Worm (Caenorhabditis elegans) whole organism, young adult: ENCODE data around the gene vps-29.

ENCODE experiments used
- B0336.3 ChIP-seq: fragments of 200-800 bp; sonication (Bioruptor generic); IDR thresholded peaks from 2 replicates; pipeline ENCODE4 v1.3.6; 2022; ENCODE audit warnings: missing genetic modification characterization, missing compliant biosample characterization
- C17E4.6 ChIP-seq: fragments of 200-800 bp; sonication (Bioruptor generic); IDR thresholded peaks from 2 replicates; pipeline ENCODE4 v1.3.6; 2022; ENCODE audit warnings: missing genetic modification reagents, missing genetic modification characterization, missing compliant biosample characterization
- F10E7.11 ChIP-seq: sonication (generic microtip); optimal IDR thresholded peaks from 2 replicates; lab custom pipeline; 2017; ENCODE audit warnings: mild to moderate bottlenecking, missing genetic modification characterization, moderate library complexity, missing compliant biosample characterization
- F22D6.2 ChIP-seq: sonication (generic microtip); optimal IDR thresholded peaks from 2 replicates; lab custom pipeline; 2016; ENCODE audit warnings: mild to moderate bottlenecking, missing genetic modification characterization, missing compliant biosample characterization
- F23B12.7 ChIP-seq: sonication (generic microtip); optimal IDR thresholded peaks from 2 replicates; lab custom pipeline; 2017; ENCODE audit warnings: missing genetic modification characterization, mild to moderate bottlenecking, missing compliant biosample characterization, antibody characterized with exemption, moderate library complexity; ENCODE audit not compliant: insufficient read depth
- F39B2.1 ChIP-seq: fragments of 200-800 bp; sonication (Bioruptor generic); IDR thresholded peaks from 2 replicates; pipeline ENCODE4 v1.3.6; 2022; ENCODE audit warnings: missing genetic modification reagents, missing genetic modification characterization, missing compliant biosample characterization
- K11D2.4 ChIP-seq: fragments of 200-800 bp; sonication (Bioruptor generic); IDR thresholded peaks from 2 replicates; pipeline ENCODE4 v1.3.6; 2022; ENCODE audit warnings: missing genetic modification reagents, missing genetic modification characterization, missing compliant biosample characterization
- K12H6.12 ChIP-seq: fragments of 200-800 bp; sonication (Bioruptor generic); optimal IDR thresholded peaks from 2 replicates; lab custom pipeline; 2018; ENCODE audit warnings: mild to moderate bottlenecking, missing genetic modification characterization, missing compliant biosample characterization
- T26A5.8 ChIP-seq: sonication (generic microtip); optimal IDR thresholded peaks from 2 replicates; lab custom pipeline; 2016; ENCODE audit warnings: missing genetic modification characterization, missing compliant biosample characterization
- Y53F4B.3 ChIP-seq: fragments of 200-800 bp; sonication (Bioruptor generic); IDR thresholded peaks from 2 replicates; pipeline ENCODE4 v1.3.6; 2022; ENCODE audit warnings: missing genetic modification reagents, missing genetic modification characterization, missing compliant biosample characterization
- Y53G8AR.9 ChIP-seq: fragments of 200-800 bp; sonication (Bioruptor generic); conservative IDR thresholded peaks from 2 replicates; pipeline ENCODE4 v1.3.6; 2022; ENCODE audit warnings: missing genetic modification reagents, missing genetic modification characterization, missing compliant biosample characterization
- Y79H2A.3 ChIP-seq: fragments of 200-800 bp; sonication (Bioruptor generic); conservative IDR thresholded peaks from 2 replicates; pipeline ENCODE4 v1.3.6; 2022; ENCODE audit warnings: missing genetic modification reagents, missing genetic modification characterization, missing compliant biosample characterization
- aptf-2 ChIP-seq: fragments of 200-800 bp; sonication (Bioruptor generic); conservative IDR thresholded peaks from 2 replicates; pipeline ENCODE4 v1.3.6; 2022; ENCODE audit warnings: missing genetic modification reagents, missing genetic modification characterization, missing compliant biosample characterization
- atf-7 ChIP-seq: sonication (generic microtip); optimal IDR thresholded peaks from 2 replicates; lab custom pipeline; 2017; ENCODE audit warnings: mild to moderate bottlenecking, missing genetic modification characterization, missing compliant biosample characterization
- athp-1 ChIP-seq: sonication (generic microtip); optimal IDR thresholded peaks from 2 replicates; lab custom pipeline; 2017; ENCODE audit warnings: mild to moderate bottlenecking, missing genetic modification characterization, missing compliant biosample characterization
- attf-3 ChIP-seq: fragments of 200-800 bp; sonication (Bioruptor generic); conservative IDR thresholded peaks from 2 replicates; pipeline ENCODE4 v1.3.6; 2022; ENCODE audit warnings: missing genetic modification reagents, missing genetic modification characterization, missing compliant biosample characterization
- attf-5 ChIP-seq: fragments of 200-800 bp; sonication (Bioruptor generic); optimal IDR thresholded peaks from 2 replicates; lab custom pipeline; 2018; ENCODE audit warnings: mild to moderate bottlenecking, missing genetic modification characterization, missing compliant biosample characterization
- ccch-3 ChIP-seq: fragments of 200-800 bp; sonication (Bioruptor generic); optimal IDR thresholded peaks from 2 replicates; lab custom pipeline; 2018; ENCODE audit warnings: mild to moderate bottlenecking, missing genetic modification characterization, missing compliant biosample characterization
- ceh-100 ChIP-seq: fragments of 200-800 bp; sonication (Bioruptor generic); IDR thresholded peaks from 2 replicates; pipeline ENCODE4 v1.3.6; 2022; ENCODE audit warnings: missing genetic modification reagents, missing genetic modification characterization, missing compliant biosample characterization
- dox-1 ChIP-seq: fragments of 200-800 bp; sonication (Bioruptor generic); IDR thresholded peaks from 2 replicates; pipeline ENCODE4 v1.3.6; 2022; ENCODE audit warnings: missing genetic modification reagents, missing genetic modification characterization, missing compliant biosample characterization
- efl-1 ChIP-seq: fragments of 150-350 bp; optimal IDR thresholded peaks from 2 replicates; lab custom pipeline; 2014; ENCODE audit warnings: missing biosample characterization, missing genetic modification reagents, missing genetic modification characterization
- egl-44 ChIP-seq: fragments of 200-800 bp; sonication (Bioruptor generic); IDR thresholded peaks from 2 replicates; pipeline ENCODE4 v1.3.6; 2022; ENCODE audit warnings: missing genetic modification reagents, missing genetic modification characterization, missing compliant biosample characterization
- egrh-3 ChIP-seq: fragments of 200-800 bp; sonication (Bioruptor generic); IDR thresholded peaks from 2 replicates; pipeline ENCODE4 v1.3.6; 2022; ENCODE audit warnings: missing genetic modification reagents, missing genetic modification characterization, missing compliant biosample characterization
- ets-4 ChIP-seq: fragments of 200-800 bp; sonication (Bioruptor generic); optimal IDR thresholded peaks from 2 replicates; lab custom pipeline; 2018; ENCODE audit warnings: mild to moderate bottlenecking, missing genetic modification characterization, missing compliant biosample characterization
- fkh-3 ChIP-seq: sonication (generic microtip); optimal IDR thresholded peaks from 2 replicates; lab custom pipeline; 2016; ENCODE audit warnings: mild to moderate bottlenecking, missing genetic modification characterization, missing compliant biosample characterization
- him-1 ChIP-seq: sonication (generic microtip); optimal IDR thresholded peaks from 2 replicates; lab custom pipeline; 2016; ENCODE audit warnings: missing genotype, missing genetic modification reagents, missing genetic modification characterization, missing compliant biosample characterization
- hlh-26 ChIP-seq: fragments of 200-800 bp; sonication (Bioruptor generic); conservative IDR thresholded peaks from 2 replicates; pipeline ENCODE4 v1.3.6; 2022; ENCODE audit warnings: missing genetic modification reagents, missing genetic modification characterization, missing compliant biosample characterization
- hmg-1.2 ChIP-seq: fragments of 200-800 bp; sonication (Bioruptor generic); IDR thresholded peaks from 2 replicates; pipeline ENCODE4 v1.3.6; 2022; ENCODE audit warnings: missing genetic modification reagents, missing genetic modification characterization, missing compliant biosample characterization
- let-607 ChIP-seq, 2 experiments: fragments of 200-800 bp in 1 of 2; sonication (Bioruptor generic) in 1 of 2; sonication (generic microtip) in 1 of 2; optimal IDR thresholded peaks; 2 replicates each; lab custom pipeline; 2016 to 2018; ENCODE audit warnings: mild to moderate bottlenecking in 2 of 2, missing compliant biosample characterization in 2 of 2, missing genetic modification characterization in 2 of 2, moderate library complexity in 2 of 2, missing genotype in 1 of 2
- lin-26 ChIP-seq: fragments of 200-800 bp; sonication (Bioruptor generic); IDR thresholded peaks from 2 replicates; pipeline ENCODE4 v1.3.6; 2022; ENCODE audit warnings: missing genetic modification reagents, missing genetic modification characterization, missing compliant biosample characterization
- lin-54 ChIP-seq: fragments of 200-800 bp; sonication (Bioruptor generic); optimal IDR thresholded peaks from 2 replicates; lab custom pipeline; 2018; ENCODE audit warnings: mild to moderate bottlenecking, missing genetic modification characterization, missing compliant biosample characterization
- lir-1 ChIP-seq: fragments of 200-800 bp; sonication (Bioruptor generic); conservative IDR thresholded peaks from 2 replicates; pipeline ENCODE4 v1.3.6; 2022; ENCODE audit warnings: missing genetic modification reagents, missing genetic modification characterization, missing compliant biosample characterization
- lsl-1 ChIP-seq: fragments of 200-800 bp; sonication (Bioruptor generic); optimal IDR thresholded peaks from 2 replicates; lab custom pipeline; 2018; ENCODE audit warnings: mild to moderate bottlenecking, missing genetic modification characterization, moderate library complexity, missing compliant biosample characterization
- mcd-1 ChIP-seq: fragments of 200-800 bp; sonication (Bioruptor generic); IDR thresholded peaks from 2 replicates; pipeline ENCODE4 v1.3.6; 2022; ENCODE audit warnings: missing genetic modification reagents, missing genetic modification characterization, missing compliant biosample characterization
- mxl-1 ChIP-seq: sonication (generic microtip); optimal IDR thresholded peaks from 2 replicates; lab custom pipeline; 2016; ENCODE audit warnings: missing genetic modification characterization, missing compliant biosample characterization
- nhr-179 ChIP-seq: sonication (generic microtip); optimal IDR thresholded peaks from 2 replicates; lab custom pipeline; 2016; ENCODE audit warnings: mild to moderate bottlenecking, missing genetic modification characterization, missing compliant biosample characterization
- nhr-80 ChIP-seq: sonication (generic microtip); optimal IDR thresholded peaks from 2 replicates; lab custom pipeline; 2016; ENCODE audit warnings: missing genetic modification characterization, missing compliant biosample characterization
- nhr-90 ChIP-seq: sonication (generic microtip); optimal IDR thresholded peaks from 2 replicates; lab custom pipeline; 2016; ENCODE audit warnings: missing genotype, mild to moderate bottlenecking, missing genetic modification characterization, missing compliant biosample characterization
- pha-4 ChIP-seq: fragments of 150-350 bp; sonication (generic microtip); optimal IDR thresholded peaks from 2 replicates; lab custom pipeline; 2014; ENCODE audit warnings: missing biosample characterization, missing genetic modification reagents, missing genetic modification characterization
- repo-1 ChIP-seq: sonication (generic microtip); optimal IDR thresholded peaks from 2 replicates; lab custom pipeline; 2017; ENCODE audit warnings: mild to moderate bottlenecking, missing genetic modification characterization, missing compliant biosample characterization
- somi-1 ChIP-seq: fragments of 200-800 bp; sonication (Bioruptor generic); optimal IDR thresholded peaks from 2 replicates; lab custom pipeline; 2018; ENCODE audit warnings: mild to moderate bottlenecking, missing genetic modification characterization, missing compliant biosample characterization
- tlf-1 ChIP-seq: fragments of 200-800 bp; sonication (Bioruptor generic); optimal IDR thresholded peaks from 2 replicates; lab custom pipeline; 2018; ENCODE audit warnings: mild to moderate bottlenecking, missing genetic modification characterization, missing compliant biosample characterization
- zim-3 ChIP-seq: sonication (generic microtip); optimal IDR thresholded peaks from 2 replicates; lab custom pipeline; 2017; ENCODE audit warnings: mild to moderate bottlenecking, missing genetic modification characterization, moderate library complexity, missing compliant biosample characterization
- ztf-18 ChIP-seq: sonication (generic microtip); optimal IDR thresholded peaks from 2 replicates; lab custom pipeline; 2016; ENCODE audit warnings: missing genotype, mild to moderate bottlenecking, missing genetic modification characterization, missing compliant biosample characterization
- ztf-28 ChIP-seq: fragments of 200-800 bp; sonication (Bioruptor generic); IDR thresholded peaks from 2 replicates; pipeline ENCODE4 v1.3.6; 2022; ENCODE audit warnings: missing genetic modification reagents, missing genetic modification characterization, missing compliant biosample characterization
- ztf-3 ChIP-seq: fragments of 200-800 bp; sonication (Bioruptor generic); optimal IDR thresholded peaks from 2 replicates; lab custom pipeline; 2018; ENCODE audit warnings: mild to moderate bottlenecking, missing genetic modification characterization, missing compliant biosample characterization

vps-29 gene

ce11 chrIII:10132495-10133450 is 19.9 kb upstream of the vps-29 start:
- no peak for TF ChIP-seq pha-4 (tag; lab: Kevin White, UChicago)
- TF ChIP-seq F10E7.11 (tag; lab: Kevin White, UChicago), result no peak
- no peak for TF ChIP-seq lin-26
- no peak for TF ChIP-seq K11D2.4
- no peak for TF ChIP-seq lsl-1
- no peak for TF ChIP-seq mcd-1 (GFP tag; lab: Robert Waterston, UW)
- TF ChIP-seq hmg-1.2 (GFP tag; lab: Robert Waterston, UW), result peak; percentile 47; the same call in 1 of the 2 replicates
- no peak for TF ChIP-seq T26A5.8 (tag; lab: Kevin White, UChicago)
- no peak for TF ChIP-seq efl-1
- no peak for TF ChIP-seq mxl-1 (tag; lab: Kevin White, UChicago)
- TF ChIP-seq atf-7 (tag; lab: Kevin White, UChicago), result no peak
- TF ChIP-seq ztf-28, result no peak
- TF ChIP-seq ztf-3 (GFP tag; lab: Kevin White, UChicago), result no peak
- no peak for TF ChIP-seq ztf-18 (tag; lab: Kevin White, UChicago)
- TF ChIP-seq athp-1, result no peak
- TF ChIP-seq attf-5 (GFP tag; lab: Kevin White, UChicago), result peak; percentile 5
- no peak for TF ChIP-seq lir-1
- no peak for TF ChIP-seq lin-54
- no peak for TF ChIP-seq C17E4.6 (GFP tag; lab: Robert Waterston, UW)
- TF ChIP-seq dox-1, result peak; percentile 27; the same call in 1 of the 2 replicates
- peak; percentile 6 for TF ChIP-seq nhr-80 (tag; lab: Kevin White, UChicago)
- TF ChIP-seq somi-1 (GFP tag; lab: Kevin White, UChicago), result peak; percentile 20
- TF ChIP-seq Y79H2A.3 (GFP tag; lab: Robert Waterston, UW), result no peak
- no peak for TF ChIP-seq tlf-1 (GFP tag; lab: Kevin White, UChicago)
- TF ChIP-seq repo-1, result no peak
- TF ChIP-seq egl-44 (GFP tag; lab: Robert Waterston, UW), result 0 out of 2 replicates have a peak, but pooled peaks have one; percentile 27
- no peak for TF ChIP-seq fkh-3 (tag; lab: Kevin White, UChicago)
- peak; percentile 68 for TF ChIP-seq him-1
- TF ChIP-seq Y53F4B.3 (GFP tag; lab: Robert Waterston, UW), result no peak
- no peak for TF ChIP-seq let-607 (tag; optimal IDR thresholded peaks at IDR 0.05; lab: Kevin White, UChicago)
- no peak for TF ChIP-seq hlh-26
- TF ChIP-seq nhr-179 (tag; lab: Kevin White, UChicago), result no peak
- no peak for TF ChIP-seq F23B12.7 (tag; lab: Kevin White, UChicago)
- no peak for TF ChIP-seq K12H6.12 (tag; lab: Kevin White, UChicago)
- TF ChIP-seq attf-3, result no peak
- TF ChIP-seq ccch-3 (GFP tag; lab: Kevin White, UChicago), result no peak
- no peak for TF ChIP-seq zim-3 (tag; lab: Kevin White, UChicago)
- TF ChIP-seq nhr-90, result no peak
- no peak for TF ChIP-seq ceh-100
- no peak for TF ChIP-seq F22D6.2 (tag; lab: Kevin White, UChicago)
- TF ChIP-seq B0336.3 (GFP tag; lab: Robert Waterston, UW), result peak; percentile 25; the same call in 1 of the 2 replicates
- no peak for TF ChIP-seq aptf-2 (GFP tag; lab: Robert Waterston, UW)
- TF ChIP-seq ets-4 (GFP tag; lab: Kevin White, UChicago), result no peak
- 0 out of 2 replicates have a peak, but pooled peaks have one; percentile 18 for TF ChIP-seq Y53G8AR.9
- peak; percentile 36; the same call in 1 of the 2 replicates for TF ChIP-seq egrh-3 (GFP tag; lab: Robert Waterston, UW)
- no peak for TF ChIP-seq F39B2.1 (GFP tag; lab: Robert Waterston, UW)
